Worm (Caenorhabditis elegans): Measurements from ENCODE around the gene epg-4.

DNA sequence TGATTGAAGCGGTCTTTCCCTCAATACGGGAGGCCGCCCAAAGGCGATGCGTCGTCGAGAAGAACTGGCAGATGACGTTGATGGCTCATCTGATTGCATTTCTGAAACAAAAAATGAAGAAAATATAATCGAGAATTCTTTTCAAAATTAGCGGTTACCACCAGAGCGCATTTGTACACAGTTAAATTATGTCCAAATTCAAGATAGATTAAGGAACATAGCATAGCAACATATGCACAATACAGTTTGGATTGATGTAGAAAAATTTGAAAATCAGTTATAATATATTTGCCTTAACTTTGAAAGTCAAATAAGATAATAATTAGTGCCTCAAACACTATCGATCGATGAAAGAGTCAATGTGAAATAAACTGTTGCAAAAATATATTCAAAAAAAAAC lies 47.7 kb downstream of the epg-4 start, which contains the start of gene R151.8:
- TF ChIP-seq dmd-9 (GFP tag; IDR thresholded peaks at IDR 0.05), result no peak
- no peak for TF ChIP-seq nhr-6 (tag; optimal IDR thresholded peaks at IDR 0.05)
- no peak for TF ChIP-seq T20F7.1 (GFP tag; optimal IDR thresholded peaks at IDR 0.05)
- TF ChIP-seq fkh-10 (GFP tag; optimal IDR thresholded peaks at IDR 0.05), result no peak
